Fruit fly (Drosophila melanogaster) whole organism, embryonic: ENCODE measurements around the gene TTLL5.

Source experiments
- Asciz ChIP-seq: fragments of 200-800 bp; sonication (Bioruptor generic); optimal IDR thresholded peaks from 2 replicates; lab custom pipeline; 2017; ENCODE audit warnings: missing biosample characterization, mild to moderate bottlenecking, missing genetic modification characterization, missing genetic modification reagents
- Atf3 ChIP-seq: fragments of 200-800 bp; sonication (Bioruptor generic); optimal IDR thresholded peaks from 3 replicates; lab custom pipeline; 2016; ENCODE audit warnings: missing biosample characterization, missing genetic modification characterization
- Bgb ChIP-seq: fragments of 200-800 bp; sonication (Bioruptor generic); IDR thresholded peaks from 2 replicates; pipeline ENCODE4 v1.3.6; 2022; ENCODE audit warnings: missing biosample characterization, missing genetic modification characterization; ENCODE audit not compliant: partially characterized antibody
- CG10321 ChIP-seq: fragments of 200-800 bp; sonication (Bioruptor generic); IDR thresholded peaks from 2 replicates; pipeline ENCODE4 v1.3.6; 2022; ENCODE audit warnings: missing biosample characterization, missing genetic modification characterization
- CG13287 ChIP-seq: fragments of 200-800 bp; sonication (Bioruptor generic); IDR thresholded peaks from 2 replicates; pipeline ENCODE4 v1.3.6; 2022; ENCODE audit warnings: missing biosample characterization, missing genetic modification characterization; ENCODE audit not compliant: partially characterized antibody
- CG13424 ChIP-seq: fragments of 200-800 bp; sonication (Bioruptor generic); optimal IDR thresholded peaks from 2 replicates; lab custom pipeline; 2019; ENCODE audit warnings: missing biosample characterization, mild to moderate bottlenecking, missing genetic modification characterization, moderate library complexity
- CG14667 ChIP-seq: fragments of 200-800 bp; sonication (Bioruptor generic); IDR thresholded peaks from 2 replicates; pipeline ENCODE4 v1.3.6; 2022; ENCODE audit warnings: missing biosample characterization, missing genetic modification characterization
- CG15269 ChIP-seq: fragments of 200-800 bp; sonication (Bioruptor generic); optimal IDR thresholded peaks from 2 replicates; lab custom pipeline; 2018; ENCODE audit warnings: missing biosample characterization, mild to moderate bottlenecking, missing genetic modification characterization, moderate library complexity
- CG16815 ChIP-seq: fragments of 200-800 bp; sonication (Bioruptor generic); optimal IDR thresholded peaks from 3 replicates; lab custom pipeline; 2017; ENCODE audit warnings: missing biosample characterization, mild to moderate bottlenecking, missing genetic modification characterization
- CG31388 ChIP-seq: fragments of 200-800 bp; sonication (Bioruptor generic); optimal IDR thresholded peaks from 2 replicates; lab custom pipeline; 2016; ENCODE audit warnings: missing biosample characterization, missing genetic modification characterization
- CG31441 ChIP-seq: fragments of 200-800 bp; sonication (Bioruptor generic); IDR thresholded peaks from 2 replicates; pipeline ENCODE4 v1.3.6; 2022; ENCODE audit warnings: missing biosample characterization, missing genetic modification characterization
- CG3281 ChIP-seq: fragments of 200-800 bp; sonication (Bioruptor generic); optimal IDR thresholded peaks from 3 replicates; lab custom pipeline; 2017; ENCODE audit warnings: missing biosample characterization, mild to moderate bottlenecking, missing genetic modification characterization
- CG3407 ChIP-seq: fragments of 200-800 bp; sonication (Bioruptor generic); optimal IDR thresholded peaks from 2 replicates; lab custom pipeline; 2018; ENCODE audit warnings: missing biosample characterization, mild to moderate bottlenecking, missing genetic modification characterization
- CG4424 ChIP-seq: fragments of 200-800 bp; sonication (Bioruptor generic); optimal IDR thresholded peaks from 3 replicates; lab custom pipeline; 2016; ENCODE audit warnings: missing biosample characterization, missing genetic modification characterization
- CG4854 ChIP-seq: fragments of 200-800 bp; sonication (Bioruptor generic); optimal IDR thresholded peaks from 2 replicates; lab custom pipeline; 2016; ENCODE audit warnings: missing biosample characterization, missing genetic modification characterization, inconsistent platforms
- CG7839 ChIP-seq: fragments of 200-800 bp; sonication (Bioruptor generic); optimal IDR thresholded peaks from 3 replicates; lab custom pipeline; 2018; ENCODE audit warnings: missing biosample characterization, mild to moderate bottlenecking, missing genetic modification characterization, moderate library complexity
- CG8478 ChIP-seq: fragments of >200 bp; optimal IDR thresholded peaks from 2 replicates; lab custom pipeline; 2018
- CG9215 ChIP-seq: fragments of 200-800 bp; sonication (Bioruptor generic); IDR thresholded peaks from 2 replicates; pipeline ENCODE4 v1.3.6; 2022; ENCODE audit warnings: missing biosample characterization, missing genetic modification characterization
- CG9727 ChIP-seq: fragments of 200-800 bp; sonication (Bioruptor generic); optimal IDR thresholded peaks from 3 replicates; lab custom pipeline; 2017; ENCODE audit warnings: missing biosample characterization, mild to moderate bottlenecking, missing genetic modification characterization
- D19A ChIP-seq: fragments of 200-800 bp; optimal IDR thresholded peaks from 3 replicates; lab custom pipeline; 2019; ENCODE audit warnings: missing biosample characterization, mild to moderate bottlenecking, missing genetic modification characterization, moderate library complexity
- Dip2 ChIP-seq: fragments of 200-800 bp; sonication (Bioruptor generic); IDR thresholded peaks from 2 replicates; pipeline ENCODE4 v1.3.6; 2022; ENCODE audit warnings: missing biosample characterization, missing genetic modification characterization
- Hey ChIP-seq: fragments of 200-800 bp; sonication (Bioruptor generic); optimal IDR thresholded peaks from 3 replicates; lab custom pipeline; 2018; ENCODE audit warnings: missing biosample characterization, mild to moderate bottlenecking, missing genetic modification characterization
- Lhr ChIP-seq: fragments of 200-800 bp; sonication (Bioruptor generic); optimal IDR thresholded peaks from 3 replicates; lab custom pipeline; 2017; ENCODE audit warnings: mild to moderate bottlenecking, missing biosample characterization, missing genetic modification reagents, missing genetic modification characterization
- Med ChIP-seq: fragments of 200-800 bp; sonication (Bioruptor generic); peaks from one replicate; lab custom pipeline; 2016; ENCODE audit warnings: missing biosample characterization, missing genetic modification characterization, mild to moderate bottlenecking, inconsistent platforms, moderate library complexity
- NC2α ChIP-seq: fragments of 200-800 bp; sonication (Bioruptor generic); optimal IDR thresholded peaks from 2 replicates; lab custom pipeline; 2016; ENCODE audit warnings: missing biosample characterization, missing genetic modification characterization
- Oli ChIP-seq: fragments of 200-800 bp; sonication (Bioruptor generic); optimal IDR thresholded peaks from 2 replicates; lab custom pipeline; 2018; ENCODE audit warnings: missing biosample characterization, mild to moderate bottlenecking, missing genetic modification characterization, moderate library complexity
- PHDP ChIP-seq: fragments of 200-800 bp; sonication (Bioruptor generic); optimal IDR thresholded peaks from 3 replicates; lab custom pipeline; 2018; ENCODE audit warnings: missing biosample characterization, mild to moderate bottlenecking, missing genetic modification characterization, moderate library complexity
- corto ChIP-seq: fragments of 200-800 bp; sonication (Bioruptor generic); optimal IDR thresholded peaks from 2 replicates; lab custom pipeline; 2016; ENCODE audit warnings: missing biosample characterization, mild to moderate bottlenecking, missing genetic modification characterization, moderate library complexity
- croc ChIP-seq: fragments of 200-800 bp; sonication (Bioruptor generic); conservative IDR thresholded peaks from 3 replicates; pipeline ENCODE4 v1.3.6; 2022; ENCODE audit warnings: missing biosample characterization, missing genetic modification characterization
- da ChIP-seq: fragments of 200-800 bp; sonication (Bioruptor generic); optimal IDR thresholded peaks from 2 replicates; lab custom pipeline; 2016; ENCODE audit warnings: missing biosample characterization, missing genetic modification characterization
- fd102C ChIP-seq: fragments of 200-800 bp; sonication (Bioruptor generic); optimal IDR thresholded peaks from 2 replicates; lab custom pipeline; 2018; ENCODE audit warnings: missing biosample characterization, mild to moderate bottlenecking, missing genetic modification characterization, moderate library complexity
- fd3F ChIP-seq: fragments of 200-800 bp; sonication (Bioruptor generic); optimal IDR thresholded peaks from 2 replicates; lab custom pipeline; 2018; ENCODE audit warnings: missing biosample characterization, mild to moderate bottlenecking, missing genetic modification characterization, moderate library complexity
- grau ChIP-seq: fragments of 200-800 bp; optimal IDR thresholded peaks from 3 replicates; lab custom pipeline; 2019; ENCODE audit warnings: missing biosample characterization, mild to moderate bottlenecking, missing genetic modification characterization, moderate library complexity
- hkb ChIP-seq, 2 experiments: fragments of 200-800 bp in 1 of 2; fragments of >200 bp in 1 of 2; sonication (Bioruptor generic) in 1 of 2; IDR thresholded peaks in 1 of 2; optimal IDR thresholded peaks in 1 of 2; 2 replicates each; pipeline versions ENCODE4 v1.3.6 to Lab custom; 2017 to 2022; ENCODE audit warnings: missing biosample characterization in 1 of 2, missing genetic modification characterization in 1 of 2
- hth ChIP-seq: fragments of >200 bp; optimal IDR thresholded peaks from 2 replicates; lab custom pipeline; 2017; ENCODE audit warnings: inconsistent platforms
- ind ChIP-seq: fragments of 200-800 bp; sonication (Bioruptor generic); optimal IDR thresholded peaks from 3 replicates; lab custom pipeline; 2016; ENCODE audit warnings: missing biosample characterization, missing genetic modification characterization
- klu ChIP-seq: fragments of 200-800 bp; sonication (Bioruptor generic); IDR thresholded peaks from 2 replicates; pipeline ENCODE4 v1.3.6; 2022; ENCODE audit warnings: missing biosample characterization, missing genetic modification characterization
- knrl ChIP-seq: fragments of 200-800 bp; sonication (Bioruptor generic); IDR thresholded peaks from 3 replicates; pipeline ENCODE4 v1.3.6; 2022; ENCODE audit warnings: missing biosample characterization, missing genetic modification characterization; ENCODE audit not compliant: partially characterized antibody
- lola ChIP-seq, 3 experiments: fragments of >200 bp in 2 of 3; fragments of 200-800 bp in 1 of 3; sonication (Bioruptor generic) in 1 of 3; optimal IDR thresholded peaks; 2 replicates each; lab custom pipeline; 2017 to 2019; ENCODE audit warnings: missing biosample characterization in 3 of 3, missing genetic modification characterization in 3 of 3, mild to moderate bottlenecking in 1 of 3, moderate library complexity in 1 of 3
- nau ChIP-seq: fragments of 200-800 bp; sonication (Bioruptor generic); optimal IDR thresholded peaks from 3 replicates; lab custom pipeline; 2017; ENCODE audit warnings: missing biosample characterization, mild to moderate bottlenecking, missing genetic modification characterization, missing genetic modification reagents
- nmo ChIP-seq: fragments of 200-800 bp; sonication (Bioruptor generic); optimal IDR thresholded peaks from 2 replicates; lab custom pipeline; 2018; ENCODE audit warnings: missing biosample characterization, mild to moderate bottlenecking, missing genetic modification characterization, moderate library complexity
- p53 ChIP-seq: fragments of 200-800 bp; sonication (Bioruptor generic); optimal IDR thresholded peaks from 2 replicates; lab custom pipeline; 2016; ENCODE audit warnings: missing biosample characterization, missing genetic modification characterization
- phol ChIP-seq: fragments of 200-800 bp; sonication (Bioruptor generic); optimal IDR thresholded peaks from 3 replicates; lab custom pipeline; 2018; ENCODE audit warnings: missing biosample characterization, mild to moderate bottlenecking, missing genetic modification characterization, moderate library complexity
- pita ChIP-seq: fragments of 200-800 bp; sonication (Bioruptor generic); optimal IDR thresholded peaks from 2 replicates; lab custom pipeline; 2017; ENCODE audit warnings: missing biosample characterization, mild to moderate bottlenecking, missing genetic modification characterization
- pros ChIP-seq: fragments of 200-800 bp; sonication (Bioruptor generic); optimal IDR thresholded peaks from 3 replicates; lab custom pipeline; 2019; ENCODE audit warnings: missing biosample characterization, mild to moderate bottlenecking, missing genetic modification characterization, moderate library complexity
- schlank ChIP-seq: fragments of 200-800 bp; sonication (Bioruptor generic); optimal IDR thresholded peaks from 2 replicates; lab custom pipeline; 2018; ENCODE audit warnings: missing biosample characterization, mild to moderate bottlenecking, missing genetic modification characterization
- sens ChIP-seq: fragments of 200-800 bp; sonication (Bioruptor generic); peaks from one replicate; lab custom pipeline; 2016; ENCODE audit warnings: missing biosample characterization, missing genetic modification characterization
- sens-2 ChIP-seq: fragments of 200-800 bp; sonication (Bioruptor generic); IDR thresholded peaks from 2 replicates; pipeline ENCODE4 v1.3.6; 2022; ENCODE audit warnings: missing biosample characterization, missing genetic modification characterization
- shn ChIP-seq: fragments of 200-800 bp; sonication (Bioruptor generic); optimal IDR thresholded peaks from 3 replicates; lab custom pipeline; 2016; ENCODE audit warnings: missing biosample characterization, missing genetic modification characterization

TTLL5 gene

DNA sequence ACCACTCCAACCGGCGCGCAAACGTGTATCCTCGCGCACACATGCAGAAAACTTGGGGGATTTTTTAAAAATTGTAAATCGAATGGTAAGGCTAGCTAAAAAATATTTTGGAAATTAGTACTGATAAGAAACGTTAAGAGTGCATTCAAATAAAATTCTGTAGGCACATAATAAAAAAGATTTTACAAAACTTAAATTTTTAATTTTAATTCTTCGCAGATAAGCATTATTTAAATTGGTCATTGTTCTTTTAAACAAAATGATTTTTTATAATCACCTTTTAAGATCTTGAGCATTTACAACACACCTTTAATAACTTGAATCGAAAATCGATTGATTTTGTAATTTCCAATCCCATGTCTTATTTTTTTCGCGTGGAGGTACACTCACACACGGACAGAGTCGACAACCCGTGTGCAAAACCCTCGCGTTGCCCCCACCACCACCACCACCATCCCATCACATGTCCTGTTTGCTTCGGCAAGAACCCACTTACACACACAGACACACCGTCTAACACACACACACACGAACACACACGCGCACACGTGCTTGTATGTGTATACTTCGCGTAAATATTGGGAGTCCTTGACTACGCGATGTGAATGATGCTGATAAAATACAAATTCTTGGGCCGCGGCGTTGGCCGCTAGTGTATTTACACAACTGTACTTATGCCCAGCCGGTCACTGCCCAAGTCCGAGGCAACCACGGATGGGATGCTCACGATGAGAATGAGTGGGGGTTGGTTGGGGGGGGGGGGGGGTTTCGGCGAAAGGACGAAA lies 44.9 kb upstream of the TTLL5 start (continued):
- TF ChIP-seq Dip2, result no peak
- TF ChIP-seq fd3F, result no peak
- TF ChIP-seq phol (tag; lab: Kevin White, UChicago), result peak; percentile 14
- TF ChIP-seq Asciz (GFP tag; lab: Kevin White, UChicago), result no peak
- TF ChIP-seq CG3281 (GFP tag; lab: Kevin White, UChicago), result peak; percentile 4
- TF ChIP-seq Hey (tag; lab: Kevin White, UChicago), result peak; percentile 63
- no peak for TF ChIP-seq CG31388 (GFP tag; lab: Kevin White, UChicago)
- TF ChIP-seq CG16815 (GFP tag; lab: Kevin White, UChicago), result no peak
- TF ChIP-seq ind (GFP tag; lab: Kevin White, UChicago), result no peak
- peak; percentile 82 for TF ChIP-seq sens (GFP tag; lab: Kevin White, UChicago)
- no peak for TF ChIP-seq Bgb (GFP tag; lab: Robert Waterston, UW)
- TF ChIP-seq Oli (tag; lab: Kevin White, UChicago), result no peak
- peak; percentile 9 for TF ChIP-seq CG15269 (tag; lab: Kevin White, UChicago)
- TF ChIP-seq CG13424 (tag; lab: Kevin White, UChicago), result peak; percentile 16
- no peak for TF ChIP-seq schlank (tag; lab: Kevin White, UChicago)
- TF ChIP-seq D19A (tag; lab: Kevin White, UChicago), result no peak
- TF ChIP-seq nau, result no peak
- TF ChIP-seq CG14667 (GFP tag; lab: Robert Waterston, UW), result no peak
- TF ChIP-seq lola (GFP tag; optimal IDR thresholded peaks at IDR 0.05; lab: Kevin White, UChicago), result peak in 1 of 3 experiments; percentile 0
- TF ChIP-seq CG8478 (lab: Kevin White, UChicago), result no peak
- no peak for TF ChIP-seq shn (GFP tag; lab: Kevin White, UChicago)
- TF ChIP-seq da (GFP tag; lab: Kevin White, UChicago), result no peak
- TF ChIP-seq hkb (optimal IDR thresholded peaks at IDR 0.05; lab: Kevin White, UChicago), result no peak
- no peak for TF ChIP-seq hkb (GFP tag; IDR thresholded peaks at IDR 0.05; lab: Robert Waterston, UW)
- no peak for TF ChIP-seq CG4424 (GFP tag; lab: Kevin White, UChicago)
- TF ChIP-seq corto (GFP tag; lab: Kevin White, UChicago), result no peak
- TF ChIP-seq Lhr (GFP tag; lab: Kevin White, UChicago), result no peak
- no peak for TF ChIP-seq knrl
- no peak for TF ChIP-seq p53 (GFP tag; lab: Kevin White, UChicago)
- peak; percentile 43 for TF ChIP-seq CG7839
- no peak for TF ChIP-seq NC2α (GFP tag; lab: Kevin White, UChicago)
- no peak for TF ChIP-seq pita (GFP tag; lab: Kevin White, UChicago)
- TF ChIP-seq hth (lab: Kevin White, UChicago), result no peak
- no peak for TF ChIP-seq CG13287
- no peak for TF ChIP-seq CG4854 (GFP tag; lab: Kevin White, UChicago)
- TF ChIP-seq Atf3 (GFP tag; lab: Kevin White, UChicago), result no peak
- no peak for TF ChIP-seq CG9727 (GFP tag; lab: Kevin White, UChicago)
- TF ChIP-seq pros, result peak; percentile 54
- TF ChIP-seq croc (GFP tag; lab: Robert Waterston, UW), result no peak
- TF ChIP-seq nmo (GFP tag; lab: Kevin White, UChicago), result peak; percentile 27
- no peak for TF ChIP-seq fd102C
- no peak for TF ChIP-seq sens-2 (GFP tag; lab: Robert Waterston, UW)
- no peak for TF ChIP-seq klu
- TF ChIP-seq grau (tag; lab: Kevin White, UChicago), result peak; percentile 26
- TF ChIP-seq CG3407 (GFP tag; lab: Kevin White, UChicago), result no peak
- no peak for TF ChIP-seq CG9215
- TF ChIP-seq CG10321 (GFP tag; lab: Robert Waterston, UW), result no peak
- peak; percentile 22; the same call in 1 of the 2 replicates for TF ChIP-seq CG31441
- no peak for TF ChIP-seq PHDP (tag; lab: Kevin White, UChicago)
- TF ChIP-seq Med (GFP tag; lab: Kevin White, UChicago), result peak; percentile 31
